Worm (Caenorhabditis elegans) whole organism, L4 larva: Measurements from ENCODE around the gene cdh-8.

Source experiments
- F26F4.8 ChIP-seq: fragments of 200-800 bp; sonication (Bioruptor generic); conservative IDR thresholded peaks from 2 replicates; pipeline ENCODE4 v1.3.6; 2022; ENCODE audit warnings: missing genetic modification characterization, missing compliant biosample characterization
- F37D6.2 ChIP-seq: sonication (generic microtip); optimal IDR thresholded peaks from 2 replicates; lab custom pipeline; 2016; ENCODE audit warnings: mild to moderate bottlenecking, missing genetic modification characterization, missing compliant biosample characterization
- F44E2.7 ChIP-seq: fragments of 200-800 bp; sonication (Bioruptor generic); IDR thresholded peaks from 2 replicates; pipeline ENCODE4 v2.1.2; 2022; ENCODE audit warnings: missing genetic modification characterization, missing compliant biosample characterization
- F49E8.2 ChIP-seq: sonication (generic microtip); optimal IDR thresholded peaks from 2 replicates; lab custom pipeline; 2016; ENCODE audit warnings: missing compliant biosample characterization, mild to moderate bottlenecking, missing genetic modification characterization, borderline replicate concordance
- T20F7.1 ChIP-seq: fragments of 200-800 bp; sonication (Bioruptor generic); optimal IDR thresholded peaks from 2 replicates; lab custom pipeline; 2018; ENCODE audit warnings: mild to moderate bottlenecking, missing genetic modification characterization, missing compliant biosample characterization
- Y5F2A.4 ChIP-seq: fragments of 200-800 bp; sonication (Bioruptor generic); optimal IDR thresholded peaks from 2 replicates; lab custom pipeline; 2018; ENCODE audit warnings: mild to moderate bottlenecking, missing genetic modification characterization, missing compliant biosample characterization
- Y75B8A.6 ChIP-seq: fragments of 200-800 bp; sonication (Bioruptor generic); IDR thresholded peaks from 2 replicates; pipeline ENCODE4 v1.3.6; 2022; ENCODE audit warnings: missing genetic modification reagents, missing genetic modification characterization, missing compliant biosample characterization
- ZK337.2 ChIP-seq: fragments of 200-800 bp; sonication (Bioruptor generic); IDR thresholded peaks from 2 replicates; pipeline ENCODE4 v1.3.6; 2022; ENCODE audit warnings: missing genetic modification reagents, missing genetic modification characterization, missing compliant biosample characterization
- ZK546.5 ChIP-seq, 2 experiments: sonication (generic microtip); optimal IDR thresholded peaks; 2 replicates each; lab custom pipeline; 2017; ENCODE audit warnings: missing biosample characterization in 2 of 2, missing genetic modification characterization in 2 of 2
- aha-1 ChIP-seq: fragments of 150-350 bp; peaks from one replicate; lab custom pipeline; 2014; ENCODE audit warnings: missing biosample characterization, missing genetic modification characterization
- attf-4 ChIP-seq: sonication (generic microtip); optimal IDR thresholded peaks from 3 replicates; lab custom pipeline; 2017; ENCODE audit warnings: missing biosample characterization, missing genetic modification characterization
- ceh-20 ChIP-seq: fragments of 200-800 bp; sonication (Bioruptor generic); IDR thresholded peaks from 2 replicates; pipeline ENCODE4 v1.3.6; 2022; ENCODE audit warnings: missing genetic modification reagents, missing genetic modification characterization, missing compliant biosample characterization
- ceh-44 ChIP-seq: fragments of 200-800 bp; sonication (Bioruptor generic); IDR thresholded peaks from 2 replicates; pipeline ENCODE4 v1.3.6; 2022; ENCODE audit warnings: missing genetic modification reagents, missing genetic modification characterization, missing compliant biosample characterization
- ceh-82 ChIP-seq: sonication (generic microtip); optimal IDR thresholded peaks from 2 replicates; lab custom pipeline; 2017; ENCODE audit warnings: missing biosample characterization, missing genetic modification characterization
- daf-12 ChIP-seq: fragments of 150-350 bp; optimal IDR thresholded peaks from 2 replicates; lab custom pipeline; 2014; ENCODE audit warnings: missing biosample characterization, missing genetic modification reagents, missing genetic modification characterization
- daf-19 ChIP-seq: fragments of 200-800 bp; sonication (Bioruptor generic); conservative IDR thresholded peaks from 2 replicates; pipeline ENCODE4 v1.3.6; 2022; ENCODE audit warnings: missing genetic modification characterization, missing compliant biosample characterization
- dmd-8 ChIP-seq: fragments of 200-800 bp; sonication (Bioruptor generic); IDR thresholded peaks from 2 replicates; pipeline ENCODE4 v1.3.6; 2022; ENCODE audit warnings: missing genetic modification characterization, missing compliant biosample characterization
- dmd-9 ChIP-seq: fragments of 200-800 bp; sonication (Bioruptor generic); IDR thresholded peaks from 2 replicates; pipeline ENCODE4 v1.3.6; 2022; ENCODE audit warnings: missing genetic modification reagents, missing genetic modification characterization, missing compliant biosample characterization
- gei-8 ChIP-seq: fragments of 200-800 bp; sonication (Bioruptor generic); optimal IDR thresholded peaks from 2 replicates; lab custom pipeline; 2018; ENCODE audit warnings: mild to moderate bottlenecking, missing genetic modification characterization, missing compliant biosample characterization
- hif-1 ChIP-seq, 2 experiments: sonication (generic microtip); optimal IDR thresholded peaks; 2 replicates each; lab custom pipeline; 2016 to 2017; ENCODE audit warnings: missing compliant biosample characterization in 2 of 2, missing genetic modification characterization in 2 of 2, missing genetic modification reagents in 2 of 2, missing genotype in 2 of 2, mild to moderate bottlenecking in 1 of 2
- hlh-30 ChIP-seq: sonication (generic microtip); optimal IDR thresholded peaks from 2 replicates; lab custom pipeline; 2017; ENCODE audit warnings: antibody characterized with exemption, mild to moderate bottlenecking, missing genetic modification characterization, missing compliant biosample characterization; ENCODE audit not compliant: insufficient read depth
- hmg-1.1 ChIP-seq: fragments of 200-800 bp; sonication (Bioruptor generic); IDR thresholded peaks from 2 replicates; pipeline ENCODE4 v1.3.6; 2022; ENCODE audit warnings: missing genetic modification reagents, missing genetic modification characterization, missing compliant biosample characterization
- jun-1 ChIP-seq: fragments of 150-350 bp; optimal IDR thresholded peaks from 2 replicates; lab custom pipeline; 2014; ENCODE audit warnings: missing biosample characterization, missing genetic modification reagents, missing genetic modification characterization
- lin-29 ChIP-seq: fragments of 200-800 bp; sonication (Bioruptor generic); IDR thresholded peaks from 2 replicates; pipeline ENCODE4 v1.3.6; 2022; ENCODE audit warnings: missing genetic modification reagents, missing genetic modification characterization, missing compliant biosample characterization
- lin-38 ChIP-seq: fragments of 200-800 bp; sonication (Bioruptor generic); IDR thresholded peaks from 2 replicates; pipeline ENCODE4 v1.3.6; 2022; ENCODE audit warnings: missing genetic modification reagents, missing genetic modification characterization, missing compliant biosample characterization
- lsy-2 ChIP-seq, 2 experiments: fragments of 150-350 bp in 1 of 2; sonication (generic microtip) in 1 of 2; optimal IDR thresholded peaks; 2 replicates each; lab custom pipeline; 2014 to 2017; ENCODE audit warnings: missing biosample characterization in 2 of 2, missing genetic modification characterization in 2 of 2
- mdt-29 ChIP-seq: fragments of 200-800 bp; sonication (Bioruptor generic); IDR thresholded peaks from 2 replicates; pipeline ENCODE4 v1.3.6; 2022; ENCODE audit warnings: missing genetic modification reagents, missing genetic modification characterization, missing compliant biosample characterization
- mep-1 ChIP-seq: fragments of 150-350 bp; sonication (generic microtip); optimal IDR thresholded peaks from 3 replicates; lab custom pipeline; 2014; ENCODE audit warnings: missing biosample characterization, missing genetic modification characterization
- nhr-10 ChIP-seq: fragments of 150-350 bp; optimal IDR thresholded peaks from 2 replicates; lab custom pipeline; 2014; ENCODE audit warnings: missing biosample characterization, missing genetic modification characterization
- nhr-11 ChIP-seq: fragments of 150-350 bp; optimal IDR thresholded peaks from 2 replicates; lab custom pipeline; 2014; ENCODE audit warnings: missing biosample characterization, missing genetic modification characterization
- nhr-111 ChIP-seq: fragments of 200-800 bp; sonication (Bioruptor generic); optimal IDR thresholded peaks from 2 replicates; lab custom pipeline; 2018; ENCODE audit warnings: mild to moderate bottlenecking, missing genetic modification characterization, missing compliant biosample characterization
- nhr-237 ChIP-seq: sonication (generic microtip); optimal IDR thresholded peaks from 2 replicates; lab custom pipeline; 2017; ENCODE audit warnings: missing biosample characterization, missing genetic modification characterization
- nhr-25 ChIP-seq: sonication (generic microtip); optimal IDR thresholded peaks from 2 replicates; lab custom pipeline; 2017; ENCODE audit warnings: missing genetic modification characterization, mild to moderate bottlenecking, missing compliant biosample characterization, antibody characterized with exemption, moderate library complexity, borderline replicate concordance; ENCODE audit not compliant: insufficient read depth
- nhr-42 ChIP-seq: fragments of 200-800 bp; sonication (Bioruptor generic); IDR thresholded peaks from 2 replicates; pipeline ENCODE4 v1.3.6; 2022; ENCODE audit warnings: missing genetic modification characterization, missing compliant biosample characterization
- nhr-6 ChIP-seq: fragments of 150-350 bp; optimal IDR thresholded peaks from 2 replicates; lab custom pipeline; 2014; ENCODE audit warnings: missing biosample characterization, missing genetic modification characterization
- nhr-77 ChIP-seq: fragments of 150-350 bp; optimal IDR thresholded peaks from 2 replicates; lab custom pipeline; 2014; ENCODE audit warnings: missing biosample characterization, missing genetic modification characterization
- pha-4 ChIP-seq, 2 experiments: fragments of 150-350 bp in 1 of 2; fragments of 200-800 bp in 1 of 2; sonication (Bioruptor generic) in 1 of 2; IDR thresholded peaks in 1 of 2; optimal IDR thresholded peaks in 1 of 2; 2 replicates each; pipeline versions ENCODE4 v1.3.6 to Lab custom; 2014 to 2022; ENCODE audit warnings: missing genetic modification characterization in 2 of 2, missing genetic modification reagents in 2 of 2, missing biosample characterization in 1 of 2, missing compliant biosample characterization in 1 of 2
- rbr-2 ChIP-seq: sonication (generic microtip); optimal IDR thresholded peaks from 2 replicates; lab custom pipeline; 2016; ENCODE audit warnings: missing genotype, missing genetic modification characterization, missing compliant biosample characterization
- spr-1 ChIP-seq: sonication (generic microtip); optimal IDR thresholded peaks from 2 replicates; lab custom pipeline; 2016; ENCODE audit warnings: mild to moderate bottlenecking, missing genetic modification characterization, missing compliant biosample characterization
- spr-3 ChIP-seq: fragments of 200-800 bp; sonication (Bioruptor generic); optimal IDR thresholded peaks from 2 replicates; lab custom pipeline; 2018; ENCODE audit warnings: mild to moderate bottlenecking, missing genetic modification characterization, missing compliant biosample characterization
- tag-97 ChIP-seq: fragments of 200-800 bp; sonication (Bioruptor generic); IDR thresholded peaks from 2 replicates; pipeline ENCODE4 v1.3.6; 2022; ENCODE audit warnings: missing genetic modification characterization, missing compliant biosample characterization
- tra-1 ChIP-seq: fragments of 200-800 bp; sonication (Bioruptor generic); IDR thresholded peaks from 2 replicates; pipeline ENCODE4 v1.3.6; 2022; ENCODE audit warnings: missing genetic modification reagents, missing genetic modification characterization, missing compliant biosample characterization
- unc-130 ChIP-seq: sonication (generic microtip); optimal IDR thresholded peaks from 2 replicates; lab custom pipeline; 2016; ENCODE audit warnings: missing genetic modification reagents, missing genetic modification characterization, missing compliant biosample characterization
- zag-1 ChIP-seq: fragments of 150-350 bp; optimal IDR thresholded peaks from 2 replicates; lab custom pipeline; 2014; ENCODE audit warnings: missing biosample characterization, missing genetic modification characterization
- zip-2 ChIP-seq: fragments of 150-350 bp; optimal IDR thresholded peaks from 2 replicates; lab custom pipeline; 2014; ENCODE audit warnings: missing biosample characterization, missing genetic modification characterization
- ztf-11 ChIP-seq: fragments of 150-350 bp; optimal IDR thresholded peaks from 2 replicates; lab custom pipeline; 2014; ENCODE audit warnings: missing biosample characterization, missing genetic modification characterization

Gene cdh-8

DNA sequence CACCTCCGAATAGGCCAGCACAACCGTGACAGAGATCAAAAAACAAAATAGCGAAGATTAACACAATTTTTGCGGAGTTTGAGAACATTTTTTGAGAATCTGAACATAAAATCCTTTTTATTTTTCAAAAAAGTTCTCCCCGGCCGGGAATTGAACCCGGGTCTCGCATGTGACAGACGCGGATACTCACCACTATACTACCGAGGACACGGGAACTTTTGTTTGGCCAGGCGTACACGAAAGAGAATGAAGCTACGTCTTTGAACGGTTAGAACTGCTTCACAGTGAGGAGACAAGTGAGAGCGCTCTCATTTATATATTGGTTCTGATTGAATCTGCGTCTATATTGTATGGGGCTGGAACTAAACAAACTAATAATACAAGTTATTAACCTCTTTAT lies 17.1 kb upstream of the cdh-8 start, which contains the start of gene grl-26 (continued):
- TF ChIP-seq T20F7.1 (GFP tag; lab: Kevin White, UChicago) (no peak), spr-1 (tag; lab: Kevin White, UChicago) (peak; percentile 59), mdt-29 (GFP tag; lab: Robert Waterston, UW) (peak; percentile 55; the same call in 1 of the 2 replicates), rbr-2 (tag; lab: Kevin White, UChicago) (peak; percentile 61), unc-130 (GFP tag; lab: Kevin White, UChicago) (peak; percentile 69), mep-1 (no peak), nhr-77 (peak; percentile 55), hlh-30 (tag; lab: Kevin White, UChicago) (peak; percentile 88), nhr-111 (peak; percentile 71), dmd-9 (0 out of 2 replicates have a peak, but pooled peaks have one; percentile 58), lin-29 (GFP tag; lab: Robert Waterston, UW) (no peak), gei-8 (GFP tag; lab: Kevin White, UChicago) (peak; percentile 66), dmd-8 (GFP tag; lab: Robert Waterston, UW) (peak; percentile 83), attf-4 (tag; lab: Kevin White, UChicago) (no peak), ceh-20 (GFP tag; lab: Robert Waterston, UW) (peak; percentile 55), spr-3 (GFP tag; lab: Kevin White, UChicago) (peak; percentile 72), Y5F2A.4 (GFP tag; lab: Kevin White, UChicago) (peak; percentile 24), lin-38 (GFP tag; lab: Robert Waterston, UW) (peak; percentile 82), ZK546.5 (tag; optimal IDR thresholded peaks at IDR 0.05; lab: Kevin White, UChicago) (no peak), aha-1 (tag; lab: Kevin White, UChicago) (peak; percentile 92), F49E8.2 (peak; percentile 55), Y75B8A.6 (peak; percentile 86; the same call in 1 of the 2 replicates), hif-1 (tag; optimal IDR thresholded peaks at IDR 0.05; lab: Kevin White, UChicago) (peak in 1 of 2 experiments; percentile 52), ZK337.2 (0 out of 2 replicates have a peak, but pooled peaks have one; percentile 59), F26F4.8 (peak; percentile 86; the same call in 1 of the 2 replicates), nhr-25 (no peak), F44E2.7 (peak; percentile 65; the same call in 1 of the 2 replicates), ceh-44 (GFP tag; lab: Robert Waterston, UW) (peak; percentile 91), daf-19 (GFP tag; lab: Robert Waterston, UW) (no peak), ceh-82 (no peak), hmg-1.1 (GFP tag; lab: Robert Waterston, UW) (peak; percentile 84), lsy-2 (tag; optimal IDR thresholded peaks at IDR 0.05; lab: Kevin White, UChicago) (no peak), zip-2 (tag; lab: Kevin White, UChicago) (peak; percentile 53), jun-1 (tag; lab: Kevin White, UChicago) (no peak), ztf-11 (tag; lab: Kevin White, UChicago) (no peak), tra-1 (GFP tag; lab: Robert Waterston, UW) (peak; percentile 75), F37D6.2 (tag; lab: Kevin White, UChicago) (peak; percentile 16), nhr-237 (tag; lab: Kevin White, UChicago) (no peak), nhr-6 (no peak)

DNA sequence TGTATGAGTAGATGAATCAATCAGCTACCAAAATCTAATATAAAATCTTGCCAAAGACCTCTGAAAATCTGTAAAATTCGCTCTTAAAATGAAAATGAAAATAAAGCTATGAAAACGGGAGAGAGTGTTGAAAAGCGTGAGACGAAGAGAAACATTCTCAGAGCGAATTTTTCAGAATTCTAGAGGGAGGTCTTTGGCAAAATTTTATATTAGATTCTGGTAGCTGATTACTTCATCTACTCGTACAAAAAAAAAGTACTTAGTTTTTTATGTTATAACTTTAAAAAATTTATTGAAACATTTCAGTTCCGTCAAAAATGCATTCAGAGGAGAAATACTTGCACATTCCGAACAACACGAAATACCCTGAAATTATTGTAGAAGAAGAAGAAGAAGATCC lies 14.8 kb upstream of the cdh-8 start, which contains the start of gene drl-1:
TSS of gene drl-1 (plus strand) at position 301 of the 400 bp plus-strand sequence.
- TF ChIP-seq nhr-42 (no peak), tag-97 (GFP tag; lab: Robert Waterston, UW) (no peak), unc-130 (GFP tag; lab: Kevin White, UChicago) (no peak), pha-4 (GFP tag; IDR thresholded peaks at IDR 0.05; lab: Robert Waterston, UW) (no peak), pha-4 (tag; optimal IDR thresholded peaks at IDR 0.05; lab: Kevin White, UChicago) (no peak), nhr-11 (tag; lab: Kevin White, UChicago) (no peak), nhr-10 (no peak), zag-1 (tag; lab: Kevin White, UChicago) (no peak), daf-12 (tag; lab: Kevin White, UChicago) (no peak)
